Fruit fly (Drosophila melanogaster) whole organism, embryonic: Measurements from ENCODE around the gene Patj.

Source experiments
- CG1024 ChIP-seq: fragments of 200-800 bp; sonication (Bioruptor generic); IDR thresholded peaks from 2 replicates; pipeline ENCODE4 v1.3.6; 2022; ENCODE audit warnings: missing biosample characterization, missing genetic modification characterization
- CG10366 ChIP-seq: fragments of 200-800 bp; sonication (Bioruptor generic); IDR thresholded peaks from 2 replicates; pipeline ENCODE4 v1.3.6; 2022; ENCODE audit warnings: missing biosample characterization, missing genetic modification characterization
- CG10462 ChIP-seq: fragments of 200-800 bp; sonication (Bioruptor generic); optimal IDR thresholded peaks from 2 replicates; lab custom pipeline; 2016; ENCODE audit warnings: missing biosample characterization, missing genetic modification characterization
- CG1529 ChIP-seq: fragments of 200-800 bp; sonication (Bioruptor generic); optimal IDR thresholded peaks from 3 replicates; lab custom pipeline; 2018; ENCODE audit warnings: missing biosample characterization, missing genetic modification characterization
- CG1647 ChIP-seq: fragments of 200-800 bp; sonication (Bioruptor generic); optimal IDR thresholded peaks from 3 replicates; lab custom pipeline; 2016; ENCODE audit warnings: missing biosample characterization, missing genetic modification characterization
- CG16779 ChIP-seq: fragments of 200-800 bp; sonication (Bioruptor generic); IDR thresholded peaks from 2 replicates; pipeline ENCODE4 v1.3.6; 2022; ENCODE audit warnings: missing biosample characterization, missing genetic modification characterization
- CG16813 ChIP-seq: fragments of 200-800 bp; sonication (Bioruptor generic); IDR thresholded peaks from 3 replicates; pipeline ENCODE4 v1.3.6; 2022; ENCODE audit warnings: missing biosample characterization, missing genetic modification characterization; ENCODE audit not compliant: partially characterized antibody
- CG17385 ChIP-seq: fragments of 200-800 bp; sonication (Bioruptor generic); optimal IDR thresholded peaks from 3 replicates; lab custom pipeline; 2018; ENCODE audit warnings: missing biosample characterization, mild to moderate bottlenecking, missing genetic modification characterization
- CG1832 ChIP-seq: fragments of 200-800 bp; sonication (Bioruptor generic); optimal IDR thresholded peaks from 2 replicates; lab custom pipeline; 2017; ENCODE audit warnings: missing biosample characterization, mild to moderate bottlenecking, missing genetic modification characterization, inconsistent platforms
- CG18599 ChIP-seq: fragments of 200-800 bp; sonication (Bioruptor generic); optimal IDR thresholded peaks from 3 replicates; lab custom pipeline; 2017; ENCODE audit warnings: missing biosample characterization, missing genetic modification characterization, mild to moderate bottlenecking, moderate library complexity, missing genetic modification reagents
- CG32767 ChIP-seq: fragments of 200-800 bp; sonication (Bioruptor generic); IDR thresholded peaks from 2 replicates; pipeline ENCODE4 v1.3.6; 2022; ENCODE audit warnings: missing biosample characterization, missing genetic modification characterization
- CG3407 ChIP-seq: fragments of 200-800 bp; sonication (Bioruptor generic); optimal IDR thresholded peaks from 2 replicates; lab custom pipeline; 2018; ENCODE audit warnings: missing biosample characterization, mild to moderate bottlenecking, missing genetic modification characterization
- CG42726 ChIP-seq: fragments of 200-800 bp; sonication (Bioruptor generic); IDR thresholded peaks from 2 replicates; pipeline ENCODE4 v1.3.6; 2022; ENCODE audit warnings: missing biosample characterization, missing genetic modification characterization; ENCODE audit not compliant: partially characterized antibody
- CG4282 ChIP-seq: fragments of 200-800 bp; sonication (Bioruptor generic); optimal IDR thresholded peaks from 2 replicates; lab custom pipeline; 2016; ENCODE audit warnings: missing biosample characterization, missing genetic modification characterization
- CG4424 ChIP-seq: fragments of 200-800 bp; sonication (Bioruptor generic); optimal IDR thresholded peaks from 3 replicates; lab custom pipeline; 2016; ENCODE audit warnings: missing biosample characterization, missing genetic modification characterization
- CG5245 ChIP-seq: fragments of 200-800 bp; sonication (Bioruptor generic); optimal IDR thresholded peaks from 3 replicates; lab custom pipeline; 2016; ENCODE audit warnings: missing biosample characterization, missing genetic modification characterization
- CG6272 ChIP-seq: fragments of 200-800 bp; sonication (Bioruptor generic); IDR thresholded peaks from 2 replicates; pipeline ENCODE4 v1.3.6; 2022; ENCODE audit warnings: missing biosample characterization, missing genetic modification characterization
- CG6765 ChIP-seq: fragments of 200-800 bp; sonication (Bioruptor generic); optimal IDR thresholded peaks from 3 replicates; lab custom pipeline; 2017; ENCODE audit warnings: missing biosample characterization, mild to moderate bottlenecking, missing genetic modification characterization
- CG9215 ChIP-seq: fragments of 200-800 bp; sonication (Bioruptor generic); IDR thresholded peaks from 2 replicates; pipeline ENCODE4 v1.3.6; 2022; ENCODE audit warnings: missing biosample characterization, missing genetic modification characterization
- CG9609 ChIP-seq: fragments of 200-800 bp; sonication (Bioruptor generic); optimal IDR thresholded peaks from 3 replicates; lab custom pipeline; 2016; ENCODE audit warnings: missing biosample characterization, missing genetic modification characterization
- Deaf1 ChIP-seq: fragments of 200-800 bp; optimal IDR thresholded peaks from 3 replicates; lab custom pipeline; 2019; ENCODE audit warnings: missing biosample characterization, mild to moderate bottlenecking, missing genetic modification characterization, moderate library complexity
- Dek ChIP-seq: fragments of 200-800 bp; sonication (Bioruptor generic); optimal IDR thresholded peaks from 3 replicates; lab custom pipeline; 2019; ENCODE audit warnings: missing biosample characterization, mild to moderate bottlenecking, missing genetic modification characterization, moderate library complexity
- Dip2 ChIP-seq: fragments of 200-800 bp; sonication (Bioruptor generic); IDR thresholded peaks from 2 replicates; pipeline ENCODE4 v1.3.6; 2022; ENCODE audit warnings: missing biosample characterization, missing genetic modification characterization
- Dref ChIP-seq: fragments of 200-800 bp; sonication (Bioruptor generic); IDR thresholded peaks from 2 replicates; pipeline ENCODE4 v1.3.6; 2022; ENCODE audit warnings: missing biosample characterization, missing genetic modification characterization
- Eip74EF ChIP-seq, 2 experiments: fragments of 200-800 bp in 1 of 2; fragments of >200 bp in 1 of 2; sonication (Bioruptor generic) in 1 of 2; optimal IDR thresholded peaks; 2 replicates each; lab custom pipeline; 2017 to 2019; ENCODE audit warnings: missing biosample characterization in 2 of 2, missing genetic modification characterization in 2 of 2, mild to moderate bottlenecking in 1 of 2, moderate library complexity in 1 of 2
- Ets65A ChIP-seq: fragments of 200-800 bp; sonication (Bioruptor generic); peaks from one replicate; lab custom pipeline; 2016; ENCODE audit warnings: missing biosample characterization, missing genetic modification characterization
- HLH54F ChIP-seq: fragments of 200-800 bp; sonication (Bioruptor generic); optimal IDR thresholded peaks from 3 replicates; lab custom pipeline; 2016; ENCODE audit warnings: missing biosample characterization, missing genetic modification characterization
- Hr78 ChIP-seq, 2 experiments: fragments of 200-800 bp in 1 of 2; fragments of >200 bp in 1 of 2; sonication (Bioruptor generic) in 1 of 2; optimal IDR thresholded peaks; 2 replicates each; lab custom pipeline; 2017 to 2019; ENCODE audit warnings: missing biosample characterization in 2 of 2, missing genetic modification characterization in 2 of 2, mild to moderate bottlenecking in 1 of 2, moderate library complexity in 1 of 2
- Mad ChIP-seq: fragments of 200-800 bp; sonication (Bioruptor generic); optimal IDR thresholded peaks from 2 replicates; lab custom pipeline; 2016; ENCODE audit warnings: missing biosample characterization, missing genetic modification characterization
- Optix ChIP-seq: fragments of 200-800 bp; sonication (Bioruptor generic); IDR thresholded peaks from 3 replicates; pipeline ENCODE4 v1.3.6; 2022; ENCODE audit warnings: missing biosample characterization, missing genetic modification characterization
- Rfx ChIP-seq: fragments of 200-800 bp; sonication (Bioruptor generic); IDR thresholded peaks from 2 replicates; pipeline ENCODE4 v1.3.6; 2022; ENCODE audit warnings: missing biosample characterization, missing genetic modification characterization
- Sry-δ ChIP-seq: fragments of 200-800 bp; sonication (Bioruptor generic); optimal IDR thresholded peaks from 2 replicates; lab custom pipeline; 2016; ENCODE audit warnings: missing biosample characterization, missing genetic modification characterization
- TFAM ChIP-seq: fragments of 200-800 bp; sonication (Bioruptor generic); optimal IDR thresholded peaks from 2 replicates; lab custom pipeline; 2017; ENCODE audit warnings: missing biosample characterization, missing genetic modification characterization, inconsistent platforms
- Vsx1 ChIP-seq: fragments of 200-800 bp; sonication (Bioruptor generic); optimal IDR thresholded peaks from 2 replicates; lab custom pipeline; 2017; ENCODE audit warnings: missing biosample characterization, mild to moderate bottlenecking, missing genetic modification characterization, missing genetic modification reagents
- abd-A ChIP-seq: fragments of 200-800 bp; sonication (Bioruptor generic); optimal IDR thresholded peaks from 3 replicates; lab custom pipeline; 2019; ENCODE audit warnings: missing biosample characterization, mild to moderate bottlenecking, missing genetic modification characterization, moderate library complexity
- aop ChIP-seq: fragments of 200-800 bp; sonication (Bioruptor generic); IDR thresholded peaks from 2 replicates; pipeline ENCODE4 v1.3.6; 2022; ENCODE audit warnings: missing biosample characterization, missing genetic modification characterization
- ap ChIP-seq: fragments of 200-800 bp; sonication (Bioruptor generic); IDR thresholded peaks from 2 replicates; pipeline ENCODE4 v1.3.6; 2022; ENCODE audit warnings: missing biosample characterization, missing genetic modification characterization
- chm ChIP-seq: fragments of 200-800 bp; sonication (Bioruptor generic); IDR thresholded peaks from 2 replicates; pipeline ENCODE4 v1.3.6; 2022; ENCODE audit warnings: missing biosample characterization, missing genetic modification characterization
- exex ChIP-seq: fragments of 200-800 bp; sonication (Bioruptor generic); optimal IDR thresholded peaks from 4 replicates; lab custom pipeline; 2018; ENCODE audit warnings: missing biosample characterization, mild to moderate bottlenecking, missing genetic modification characterization, moderate library complexity
- jigr1 ChIP-seq: fragments of 200-800 bp; sonication (Bioruptor generic); IDR thresholded peaks from 3 replicates; pipeline ENCODE4 v1.3.6; 2022; ENCODE audit warnings: missing biosample characterization, missing genetic modification characterization
- mld ChIP-seq: fragments of 200-800 bp; sonication (Bioruptor generic); IDR thresholded peaks from 3 replicates; pipeline ENCODE4 v1.3.6; 2022; ENCODE audit warnings: missing biosample characterization, missing genetic modification characterization; ENCODE audit not compliant: partially characterized antibody
- nom ChIP-seq: fragments of 200-800 bp; sonication (Bioruptor generic); optimal IDR thresholded peaks from 2 replicates; lab custom pipeline; 2017; ENCODE audit warnings: missing biosample characterization, missing genetic modification characterization, mild to moderate bottlenecking, moderate library complexity, missing genetic modification reagents
- onecut ChIP-seq: fragments of 200-800 bp; sonication (Bioruptor generic); IDR thresholded peaks from 2 replicates; pipeline ENCODE4 v1.3.6; 2022; ENCODE audit warnings: missing biosample characterization, missing genetic modification characterization
- pnt ChIP-seq: fragments of 200-800 bp; sonication (Bioruptor generic); optimal IDR thresholded peaks from 3 replicates; lab custom pipeline; 2016; ENCODE audit warnings: missing biosample characterization, missing genetic modification characterization
- sens ChIP-seq: fragments of 200-800 bp; sonication (Bioruptor generic); peaks from one replicate; lab custom pipeline; 2016; ENCODE audit warnings: missing biosample characterization, missing genetic modification characterization
- shn ChIP-seq: fragments of 200-800 bp; sonication (Bioruptor generic); optimal IDR thresholded peaks from 3 replicates; lab custom pipeline; 2016; ENCODE audit warnings: missing biosample characterization, missing genetic modification characterization
- sisA ChIP-seq: fragments of 200-800 bp; sonication (Bioruptor generic); IDR thresholded peaks from 2 replicates; pipeline ENCODE4 v1.3.6; 2022; ENCODE audit warnings: missing biosample characterization, missing genetic modification characterization
- slbo ChIP-seq: fragments of 200-800 bp; sonication (Bioruptor generic); IDR thresholded peaks from 2 replicates; pipeline ENCODE4 v1.3.6; 2022; ENCODE audit warnings: missing biosample characterization, missing genetic modification characterization
- toy ChIP-seq: fragments of 200-800 bp; sonication (Bioruptor generic); IDR thresholded peaks from 2 replicates; pipeline ENCODE4 v1.3.6; 2022; ENCODE audit warnings: missing biosample characterization, missing genetic modification characterization
- twi ChIP-seq: fragments of 200-800 bp; optimal IDR thresholded peaks from 2 replicates; lab custom pipeline; 2019; ENCODE audit warnings: missing biosample characterization, mild to moderate bottlenecking, missing genetic modification characterization, moderate library complexity
- zen2 ChIP-seq: fragments of 200-800 bp; sonication (Bioruptor generic); IDR thresholded peaks from 3 replicates; pipeline ENCODE4 v1.3.6; 2022; ENCODE audit warnings: missing biosample characterization, missing genetic modification characterization; ENCODE audit not compliant: partially characterized antibody

Gene Patj

dm6 chr3L:1808631-1809030 is 10.0 kb downstream of the Patj start (continued):
- no peak for TF ChIP-seq Hr78 (GFP tag; optimal IDR thresholded peaks at IDR 0.05; lab: Kevin White, UChicago)
- TF ChIP-seq sens (GFP tag; lab: Kevin White, UChicago), result peak; percentile 98
- TF ChIP-seq HLH54F (GFP tag; lab: Kevin White, UChicago), result peak; percentile 88
- TF ChIP-seq Deaf1, result peak; percentile 65
- no peak for TF ChIP-seq CG18599 (GFP tag; lab: Kevin White, UChicago)
- TF ChIP-seq CG9215 (GFP tag; lab: Robert Waterston, UW), result peak; percentile 82
- TF ChIP-seq aop (GFP tag; lab: Robert Waterston, UW), result 0 out of 2 replicates have a peak, but pooled peaks have one; percentile 61
- peak; percentile 97 for TF ChIP-seq Rfx (GFP tag; lab: Robert Waterston, UW)
- TF ChIP-seq TFAM (GFP tag; lab: Kevin White, UChicago), result peak; percentile 26
- peak; percentile 83 for TF ChIP-seq ap
- TF ChIP-seq slbo (GFP tag; lab: Robert Waterston, UW), result peak; percentile 94
- TF ChIP-seq jigr1 (GFP tag; lab: Robert Waterston, UW), result peak; percentile 68; the same call in 2 of the 3 replicates
- TF ChIP-seq Sry-δ (GFP tag; lab: Kevin White, UChicago), result peak; percentile 57
- peak; percentile 86 for TF ChIP-seq pnt (GFP tag; lab: Kevin White, UChicago)
- peak; percentile 66 for TF ChIP-seq nom (GFP tag; lab: Kevin White, UChicago)
- peak; percentile 86 for TF ChIP-seq CG1024 (GFP tag; lab: Robert Waterston, UW)
- TF ChIP-seq CG32767 (GFP tag; lab: Robert Waterston, UW), result peak; percentile 82
- peak; percentile 91 for TF ChIP-seq CG10366 (GFP tag; lab: Robert Waterston, UW)
- TF ChIP-seq CG16779 (GFP tag; lab: Robert Waterston, UW), result peak; percentile 88
- TF ChIP-seq CG42726 (GFP tag; lab: Robert Waterston, UW), result no peak
- TF ChIP-seq Mad, result peak; percentile 76
- TF ChIP-seq twi (tag; lab: Kevin White, UChicago), result peak; percentile 42
- TF ChIP-seq CG10462 (GFP tag; lab: Kevin White, UChicago), result peak; percentile 75
- TF ChIP-seq CG1529, result peak; percentile 63
- no peak for TF ChIP-seq CG16813 (GFP tag; lab: Robert Waterston, UW)
- no peak for TF ChIP-seq mld (GFP tag; lab: Robert Waterston, UW)
- TF ChIP-seq abd-A (tag; lab: Kevin White, UChicago), result peak; percentile 89
- TF ChIP-seq shn, result peak; percentile 80
- TF ChIP-seq chm (GFP tag; lab: Robert Waterston, UW), result peak; percentile 91
- peak; percentile 87 for TF ChIP-seq CG17385 (GFP tag; lab: Kevin White, UChicago)
- TF ChIP-seq Ets65A (GFP tag; lab: Kevin White, UChicago), result peak; percentile 96
- peak; percentile 91 for TF ChIP-seq Optix
- TF ChIP-seq CG3407 (GFP tag; lab: Kevin White, UChicago), result no peak
- TF ChIP-seq onecut (GFP tag; lab: Robert Waterston, UW), result peak; percentile 83
- peak; percentile 89 for TF ChIP-seq CG1647 (GFP tag; lab: Kevin White, UChicago)
- 0 out of 2 replicates have a peak, but pooled peaks have one; percentile 38 for TF ChIP-seq Dip2
- TF ChIP-seq CG1832 (GFP tag; lab: Kevin White, UChicago), result no peak
- TF ChIP-seq exex (tag; lab: Kevin White, UChicago), result peak; percentile 50
- no peak for TF ChIP-seq Vsx1 (GFP tag; lab: Kevin White, UChicago)
- TF ChIP-seq CG4424 (GFP tag; lab: Kevin White, UChicago), result peak; percentile 91
- TF ChIP-seq CG9609, result peak; percentile 83
- TF ChIP-seq CG6272 (GFP tag; lab: Robert Waterston, UW), result peak; percentile 89
- peak; percentile 79 for TF ChIP-seq toy (GFP tag; lab: Robert Waterston, UW)
- peak; percentile 85 for TF ChIP-seq Dek
- TF ChIP-seq CG6765 (GFP tag; lab: Kevin White, UChicago), result peak; percentile 72
- peak; percentile 81 for TF ChIP-seq CG4282 (GFP tag; lab: Kevin White, UChicago)
- TF ChIP-seq Dref (GFP tag; lab: Robert Waterston, UW), result no peak
- peak; percentile 84 for TF ChIP-seq CG5245 (GFP tag; lab: Kevin White, UChicago)
- TF ChIP-seq sisA, result peak; percentile 91
- peak in 1 of 2 experiments; percentile 76 for TF ChIP-seq Eip74EF (GFP tag; optimal IDR thresholded peaks at IDR 0.05; lab: Kevin White, UChicago)
- TF ChIP-seq zen2 (GFP tag; lab: Robert Waterston, UW), result no peak
